Fruit fly (Drosophila melanogaster): ENCODE data around the gene Smn.
A peak's percentile ranks its signal among the peaks of the same experiment; 100 is the strongest.

Smn gene

dm6 chr3L:16612152-16612551 is 30.8 kb upstream of the Smn start, which contains the start of gene CG4101 (continued):
- TF ChIP-seq CG8290 (GFP tag; optimal IDR thresholded peaks at IDR 0.05) (peak; percentile 73), CG8290 (tag; optimal IDR thresholded peaks at IDR 0.05) (peak; percentile 45 to 57), CG3838 (GFP tag; optimal IDR thresholded peaks at IDR 0.05) (peak; percentile 88), hbn (GFP tag; IDR thresholded peaks at IDR 0.05; ENCODE audit: partially characterized antibody) (peak; percentile 85), sens-2 (GFP tag; IDR thresholded peaks at IDR 0.05) (peak; percentile 60; the same call in 1 of the 2 replicates), D (optimal IDR thresholded peaks at IDR 0.05) (no peak), D (GFP tag; optimal IDR thresholded peaks at IDR 0.05) (peak; percentile 39), CG9437 (GFP tag; optimal IDR thresholded peaks at IDR 0.05) (peak; percentile 37), CHES-1-like (GFP tag; optimal IDR thresholded peaks at IDR 0.05) (peak; percentile 83), Adf1 (GFP tag; IDR thresholded peaks at IDR 0.05) (peak; percentile 51), nom (GFP tag; optimal IDR thresholded peaks at IDR 0.05) (peak; percentile 50), zfh1 (GFP tag; IDR thresholded peaks at IDR 0.05) (peak; percentile 76), Aef1 (GFP tag; IDR thresholded peaks at IDR 0.05) (peak; percentile 80), CG31224 (GFP tag; IDR thresholded peaks at IDR 0.05) (peak; percentile 68), Poxn (GFP tag; IDR thresholded peaks at IDR 0.05) (no peak), stc (GFP tag; IDR thresholded peaks at IDR 0.05) (0 out of 2 replicates have a peak, but pooled peaks have one; percentile 28), btn (GFP tag; optimal IDR thresholded peaks at IDR 0.05) (no peak), GATAe (GFP tag; conservative IDR thresholded peaks at IDR 0.05) (no peak), CG5245 (GFP tag; optimal IDR thresholded peaks at IDR 0.05) (peak; percentile 55), CG2129 (GFP tag; IDR thresholded peaks at IDR 0.05; ENCODE audit: partially characterized antibody) (peak; percentile 77), Jarid2 (GFP tag; optimal IDR thresholded peaks at IDR 0.05) (no peak), CG7963 (GFP tag; IDR thresholded peaks at IDR 0.05; ENCODE audit: partially characterized antibody) (no peak), fru (optimal IDR thresholded peaks at IDR 0.05) (no peak), yki (optimal IDR thresholded peaks at IDR 0.05) (no peak), CG17361 (GFP tag; IDR thresholded peaks at IDR 0.05) (peak; percentile 71), tgo (GFP tag; IDR thresholded peaks at IDR 0.05) (peak; percentile 80), row (GFP tag; IDR thresholded peaks at IDR 0.05) (peak; percentile 94), CG10565 (GFP tag; optimal IDR thresholded peaks at IDR 0.05) (peak; percentile 42), tx (GFP tag; optimal IDR thresholded peaks at IDR 0.05) (peak; percentile 70), CG2678 (tag; optimal IDR thresholded peaks at IDR 0.05) (peak; percentile 84), CG42726 (GFP tag; IDR thresholded peaks at IDR 0.05; ENCODE audit: partially characterized antibody) (peak; percentile 45; the same call in 1 of the 2 replicates), fd102C (GFP tag; optimal IDR thresholded peaks at IDR 0.05) (no peak), CG3065 (GFP tag; optimal IDR thresholded peaks at IDR 0.05) (peak; percentile 57), Dad (GFP tag; optimal IDR thresholded peaks at IDR 0.05) (peak; percentile 41), CG4707 (GFP tag; optimal IDR thresholded peaks at IDR 0.05) (no peak), grn (GFP tag; optimal IDR thresholded peaks at IDR 0.05) (no peak), sc (optimal IDR thresholded peaks at IDR 0.05) (no peak), sc (GFP tag; optimal IDR thresholded peaks at IDR 0.05) (no peak), H2.0 (GFP tag; IDR thresholded peaks at IDR 0.05) (peak; percentile 77), CG4404 (GFP tag; IDR thresholded peaks at IDR 0.05) (peak; percentile 57), Bteb2 (GFP tag; optimal IDR thresholded peaks at IDR 0.05) (peak; percentile 57), CG12391 (tag; optimal IDR thresholded peaks at IDR 0.05) (peak; percentile 91), CG7928 (GFP tag; optimal IDR thresholded peaks at IDR 0.05) (peak; percentile 88), al (GFP tag; IDR thresholded peaks at IDR 0.05) (peak; percentile 80), oc (tag; optimal IDR thresholded peaks at IDR 0.05) (peak; percentile 44), CG17328 (GFP tag; IDR thresholded peaks at IDR 0.05) (peak; percentile 69), B-H2 (GFP tag; optimal IDR thresholded peaks at IDR 0.05) (peak; percentile 91), gce (GFP tag; IDR thresholded peaks at IDR 0.05) (peak; percentile 43; the same call in 1 of the 3 replicates), CG1602 (GFP tag; optimal IDR thresholded peaks at IDR 0.05) (peak; percentile 80), Six4 (GFP tag; optimal IDR thresholded peaks at IDR 0.05) (peak; percentile 68), CG4282 (GFP tag; optimal IDR thresholded peaks at IDR 0.05) (no peak), CG17612 (GFP tag; IDR thresholded peaks at IDR 0.05) (no peak), CG12104 (GFP tag; optimal IDR thresholded peaks at IDR 0.05) (peak; percentile 74)

Data from whole organism, embryonic.